Fruit fly (Drosophila melanogaster): ENCODE results near the gene Obp18a.

Obp18a gene

DNA sequence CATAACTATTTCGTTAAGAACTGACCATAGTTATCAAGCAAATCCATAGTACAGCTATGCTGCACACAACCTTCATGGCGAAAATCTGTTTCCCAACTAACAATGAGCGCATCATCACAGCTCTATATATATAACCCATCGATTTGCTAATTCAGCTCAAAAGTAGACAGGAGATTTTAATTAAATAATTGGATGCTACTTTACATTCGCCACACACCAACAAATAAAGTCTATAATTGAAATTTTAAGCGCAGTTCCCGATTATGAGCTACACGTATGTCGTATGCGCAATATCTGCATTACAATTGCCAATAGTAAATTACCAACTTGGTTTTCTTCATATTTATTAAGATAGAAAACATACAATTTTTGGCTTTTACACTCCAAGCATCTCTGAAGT, at the start of gene Obp18a:
Gene Obp18a, minus strand, starts transcription at position 101 of the 400 bp plus-strand sequence.
- TF ChIP-seq CG17801 (GFP tag; optimal IDR thresholded peaks at IDR 0.05; ENCODE audit: partially characterized antibody) = no peak

- no peak for TF ChIP-seq CG17801 (GFP tag; optimal IDR thresholded peaks at IDR 0.05; ENCODE audit: partially characterized antibody)
Observed at dm6 chrX:19183121-19183520, 47.5 kb upstream of the Obp18a start, which contains the start of gene CG33253. TSS of gene CG33253 (plus strand) at chrX:19183421.

- TF ChIP-seq CG17801 (GFP tag; optimal IDR thresholded peaks at IDR 0.05; ENCODE audit: partially characterized antibody) = peak; percentile 60
Observed at dm6 chrX:19179696-19180255, 44.1 kb upstream of the Obp18a start, which contains the start of the genes CG7556 and CG7453. TSS of gene CG7556 (minus strand) at chrX:19179830. TSS of gene CG7453 (plus strand) at chrX:19180173.

DNA sequence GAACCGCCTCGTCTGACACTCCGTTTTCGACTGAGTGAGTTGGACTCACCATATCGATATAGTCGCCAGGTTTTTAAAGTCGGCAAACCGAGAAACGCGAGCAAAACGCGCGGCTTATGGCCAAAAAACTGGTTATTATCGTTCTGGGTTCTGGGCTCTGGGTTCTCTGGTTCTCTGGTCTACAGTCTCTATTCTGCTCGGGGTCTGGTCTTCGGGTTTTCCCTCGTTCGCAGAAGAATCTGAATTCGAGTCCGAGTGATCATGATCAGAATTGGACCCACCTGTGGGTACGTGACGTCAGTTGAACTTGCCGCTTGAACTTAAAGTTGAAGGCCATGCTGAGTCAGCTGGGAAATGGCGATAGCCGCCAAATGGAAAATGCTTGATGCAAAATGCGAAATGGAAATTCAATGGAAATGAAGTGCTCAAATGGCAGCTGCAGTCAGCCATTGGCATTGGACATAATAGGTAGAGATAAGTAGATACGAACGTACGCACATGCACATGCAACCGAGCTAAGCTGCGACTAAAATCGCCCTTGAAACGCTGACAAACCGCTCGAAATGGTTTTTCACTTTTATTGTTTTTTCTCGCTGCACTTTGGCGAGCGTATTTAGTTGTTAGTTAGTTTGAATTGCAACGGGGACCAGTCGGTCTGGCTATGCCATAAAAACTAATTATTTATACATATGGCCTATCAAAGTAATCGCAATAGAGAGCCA, 39.3 kb upstream of the Obp18a start, which contains the start of gene CG33939:
Gene CG33939, minus strand, starts transcription at position 51 of the 722 bp plus-strand sequence.
- no peak for TF ChIP-seq CG17801 (GFP tag; optimal IDR thresholded peaks at IDR 0.05; ENCODE audit: partially characterized antibody)

DNA sequence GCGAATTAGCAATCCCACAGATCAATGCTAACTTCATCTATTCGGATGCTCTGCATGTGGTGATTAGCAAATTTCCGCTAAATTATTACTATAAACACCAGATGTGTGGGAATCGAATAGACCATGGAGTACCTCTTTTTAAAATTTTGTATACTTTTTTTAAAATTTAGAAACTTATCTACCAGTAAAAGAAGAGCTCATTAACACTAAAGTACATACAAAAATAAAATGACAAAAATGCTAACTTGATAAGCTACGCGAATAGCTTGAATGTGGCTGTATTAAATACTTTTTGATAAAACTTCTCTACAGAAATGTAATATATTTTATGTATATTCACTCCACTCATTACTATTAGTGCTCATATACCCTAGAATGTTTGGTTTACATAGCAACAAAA, 38.4 kb upstream of the Obp18a start:
- TF ChIP-seq CG17801 (GFP tag; optimal IDR thresholded peaks at IDR 0.05; ENCODE audit: partially characterized antibody) = no peak

DNA sequence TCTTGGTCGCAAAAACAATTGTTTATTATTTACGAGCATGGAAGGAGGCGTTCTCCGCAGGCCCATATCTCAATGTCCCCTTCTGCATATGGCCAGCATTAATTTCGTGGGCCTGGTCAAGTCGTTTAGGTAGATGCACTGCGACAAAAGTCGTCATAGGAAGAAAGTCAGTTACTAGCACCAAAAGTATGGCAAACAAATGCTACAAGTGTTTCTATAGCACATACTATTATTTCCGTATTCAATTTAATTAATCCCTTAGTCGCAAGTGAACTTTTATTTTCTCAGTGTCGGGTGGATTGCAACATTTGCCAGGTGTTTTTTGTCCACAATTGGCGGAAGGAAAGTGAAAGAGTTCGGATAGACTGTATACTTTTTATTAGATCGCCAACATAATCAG, 37.3 kb upstream of the Obp18a start:
- TF ChIP-seq CG17801 (GFP tag; optimal IDR thresholded peaks at IDR 0.05; ENCODE audit: partially characterized antibody) = no peak

dm6 chrX:19171926-19172325, 36.3 kb upstream of the Obp18a start:
- TF ChIP-seq CG17801 (GFP tag; optimal IDR thresholded peaks at IDR 0.05; ENCODE audit: partially characterized antibody) = no peak

DNA sequence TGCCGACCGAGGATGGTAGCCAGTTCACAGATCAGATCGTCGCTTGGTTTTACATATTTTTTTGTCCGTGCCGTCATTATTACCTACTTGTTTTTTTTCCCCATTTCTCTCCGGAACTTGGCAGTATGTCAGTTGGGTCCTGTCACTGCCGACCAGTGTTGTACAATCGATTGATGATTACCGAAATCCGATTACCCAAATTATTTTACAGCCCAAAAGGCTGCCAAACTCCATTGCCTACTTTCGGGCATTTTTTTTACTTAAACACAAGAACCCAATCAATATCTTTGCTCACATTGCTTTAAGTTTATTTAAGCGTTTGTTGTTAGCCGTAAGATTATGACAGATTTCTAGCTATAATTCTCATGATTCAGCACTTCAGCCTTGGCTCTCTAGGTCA, 35.1 kb upstream of the Obp18a start, which contains the start of gene Inx5:
Gene Inx5, minus strand, starts transcription at position 93 of the 400 bp plus-strand sequence.
- TF ChIP-seq CG17801 (GFP tag; optimal IDR thresholded peaks at IDR 0.05; ENCODE audit: partially characterized antibody) = no peak

dm6 chrX:19167586-19168403, 32.1 kb upstream of the Obp18a start:
- no peak for TF ChIP-seq CG17801 (GFP tag; optimal IDR thresholded peaks at IDR 0.05; ENCODE audit: partially characterized antibody)

DNA sequence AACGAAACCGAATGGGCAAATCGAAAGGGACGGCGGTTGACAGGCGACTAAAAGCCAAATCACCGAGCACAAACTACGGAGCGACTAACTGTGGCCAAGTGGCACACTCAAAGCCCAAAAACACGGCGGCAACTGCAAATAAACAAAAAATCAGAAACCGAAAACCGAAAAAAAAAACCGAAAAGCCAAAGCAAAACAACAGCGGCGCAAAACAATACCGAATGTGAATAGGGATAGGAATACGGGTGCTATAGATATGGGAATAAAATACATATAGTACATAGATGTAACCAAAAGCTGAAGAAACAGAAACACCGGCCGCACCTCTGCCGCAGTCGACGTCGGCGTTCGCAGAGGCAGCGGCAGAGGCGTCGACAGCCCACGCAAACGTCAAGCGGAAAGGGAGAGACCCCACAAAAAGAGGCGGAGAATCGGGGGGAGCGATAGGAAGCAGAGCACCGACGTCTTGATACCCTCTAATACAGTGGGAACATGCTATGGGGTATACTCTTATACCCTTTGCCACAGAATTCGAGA, 31.4 kb upstream of the Obp18a start, which contains the start of gene RhoGAP18B:
Gene RhoGAP18B, minus strand, starts transcription at position 51 of the 537 bp plus-strand sequence.
- no peak for TF ChIP-seq CG17801 (GFP tag; optimal IDR thresholded peaks at IDR 0.05; ENCODE audit: partially characterized antibody)

DNA sequence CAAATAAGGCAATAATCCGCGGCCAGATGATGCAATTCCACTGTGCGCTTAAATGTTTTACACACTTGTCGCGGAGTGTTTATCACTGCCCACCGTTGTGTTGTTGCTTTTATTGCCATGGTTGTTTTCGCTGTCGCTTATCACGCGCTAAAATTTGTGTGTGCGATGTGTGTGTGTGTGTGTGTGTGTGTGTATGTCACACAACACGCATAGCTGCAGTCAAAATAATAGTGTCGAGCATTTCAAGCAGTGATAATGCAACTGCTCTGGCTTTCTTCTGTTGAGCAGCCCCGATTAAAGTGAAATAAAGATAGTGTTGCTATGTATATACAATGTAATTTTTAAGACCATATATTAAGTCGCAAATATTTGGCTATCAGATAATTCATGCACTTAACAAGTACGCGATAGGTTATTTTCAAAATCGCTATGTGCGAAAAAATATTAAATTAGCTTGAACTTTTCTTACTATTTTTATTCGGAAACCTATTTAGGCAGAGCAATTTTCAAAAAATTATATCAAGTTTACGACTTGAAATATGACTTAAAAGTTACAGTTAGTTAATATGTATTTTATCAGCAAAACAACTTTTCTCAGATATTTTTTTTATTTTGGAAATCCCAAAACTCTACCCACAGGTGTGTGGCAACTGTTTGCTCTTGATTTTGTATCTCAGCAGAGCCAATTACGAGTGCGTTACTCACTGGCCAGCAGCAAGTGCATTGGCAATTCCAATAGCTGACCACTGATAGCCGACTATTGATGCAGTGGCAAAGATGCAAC, 30.7 kb upstream of the Obp18a start:
- TF ChIP-seq CG17801 (GFP tag; optimal IDR thresholded peaks at IDR 0.05; ENCODE audit: partially characterized antibody) = peak; percentile 16

DNA sequence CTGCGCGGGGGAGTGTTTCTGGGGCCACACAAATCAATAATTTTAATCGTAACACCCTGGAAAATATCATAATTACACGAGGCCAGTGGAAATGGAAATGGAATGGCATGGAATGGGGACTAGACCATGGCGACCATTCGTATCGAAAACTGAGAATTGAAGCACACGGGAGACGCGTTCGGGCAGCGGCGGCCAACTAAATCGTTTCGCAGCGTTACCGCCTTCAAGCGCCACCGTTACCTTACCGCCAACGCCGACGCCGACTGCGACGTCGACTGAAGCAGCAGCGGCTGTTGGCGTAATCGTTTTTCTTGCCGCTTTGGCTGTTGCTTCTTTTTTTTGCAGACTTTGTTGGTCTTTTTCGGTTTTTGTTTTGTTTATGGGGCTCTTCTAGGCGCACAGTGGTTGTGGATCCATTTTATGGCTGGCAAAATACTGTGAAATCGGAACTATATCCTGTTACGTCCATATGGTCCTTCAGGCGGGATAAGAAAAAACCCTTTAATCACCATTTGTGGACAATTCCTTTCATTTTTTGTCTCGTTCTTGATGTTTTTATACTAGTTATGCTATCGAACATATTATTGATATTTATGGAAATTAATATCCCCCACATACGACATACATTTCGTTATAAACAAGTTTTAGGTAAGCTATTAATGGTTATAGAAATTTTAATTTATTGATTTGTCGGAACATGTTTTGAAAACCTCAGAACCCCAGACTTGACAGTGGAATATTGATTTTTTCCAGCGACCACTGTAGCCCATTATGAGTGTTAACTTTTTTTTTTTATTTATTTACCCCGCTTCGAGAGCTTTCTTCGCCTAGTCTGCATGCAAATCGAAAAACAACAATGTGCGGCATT, 29.7 kb upstream of the Obp18a start:
- TF ChIP-seq CG17801 (GFP tag; optimal IDR thresholded peaks at IDR 0.05; ENCODE audit: partially characterized antibody) = peak; percentile 98

dm6 chrX:19164726-19165125, 29.1 kb upstream of the Obp18a start:
- no peak for TF ChIP-seq CG17801 (GFP tag; optimal IDR thresholded peaks at IDR 0.05; ENCODE audit: partially characterized antibody)

Measured in ovary, adult (tissue).